Worm (Caenorhabditis elegans): ENCODE results near the gene F55G11.2.

F55G11.2 gene

DNA sequence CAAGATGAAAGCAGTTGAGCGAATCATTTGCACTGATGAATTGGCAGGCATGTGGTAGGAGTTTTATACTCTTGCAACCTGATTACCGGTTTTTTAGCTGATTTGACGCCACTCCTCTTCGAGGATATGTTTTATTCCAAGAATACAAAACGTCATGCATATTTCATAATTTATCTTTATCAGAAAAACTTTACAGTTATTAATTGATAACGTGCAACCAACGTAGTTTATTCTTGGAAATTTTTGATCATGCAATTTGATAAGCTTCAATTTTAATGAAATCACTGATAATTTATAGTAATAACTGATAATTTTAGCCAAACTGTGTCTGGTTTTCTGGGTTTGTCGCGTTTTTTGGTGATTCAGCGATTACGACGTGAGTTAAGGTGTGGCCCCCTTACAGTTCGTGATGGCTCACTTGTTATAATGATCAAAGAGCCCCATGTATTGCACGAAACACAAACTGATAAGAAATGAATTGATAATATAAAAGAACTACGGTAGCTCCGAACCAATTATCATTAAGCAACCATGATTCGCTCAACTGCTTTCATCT is 32.8 kb downstream of the F55G11.2 start, which contains the start of the genes cld-1 and dod-21 (continued):
- TF ChIP-seq C34B4.2 (tag; optimal IDR thresholded peaks at IDR 0.05) (no peak), C04F5.9 (tag; optimal IDR thresholded peaks at IDR 0.05) (no peak), ama-1 (optimal IDR thresholded peaks at IDR 0.05) (no peak), nhr-84 (tag; optimal IDR thresholded peaks at IDR 0.05) (no peak), vab-15 (tag; optimal IDR thresholded peaks at IDR 0.05) (no peak)

ce11 chrIV:12926639-12927038 is 42.5 kb downstream of the F55G11.2 start, which contains the start of gene srlf-5:
TSS of gene srlf-5 (minus strand) at chrIV:12926739.
- TF ChIP-seq lir-3 (tag; optimal IDR thresholded peaks at IDR 0.05; ENCODE audit: poor library complexity): no peak
- TF ChIP-seq tlp-1 (tag; optimal IDR thresholded peaks at IDR 0.05): no peak
- no peak for TF ChIP-seq pag-3 (tag; optimal IDR thresholded peaks at IDR 0.05; ENCODE audit: borderline replicate concordance, insufficient read depth)
- TF ChIP-seq zip-4 (GFP tag; optimal IDR thresholded peaks at IDR 0.05): no peak
- TF ChIP-seq blmp-1 (tag; optimal IDR thresholded peaks at IDR 0.05): no peak

- TF ChIP-seq egl-13 (tag; optimal IDR thresholded peaks at IDR 0.05) (no peak), hpl-2 (GFP tag; optimal IDR thresholded peaks at IDR 0.05) (no peak)
These were observed 44.8 kb downstream of the F55G11.2 start, which contains the start of gene srlf-4 for ce11 chrIV:12924332-12924731. TSS of gene srlf-4 (minus strand) at chrIV:12924432.

ce11 chrIV:12921027-12921426 is 48.1 kb downstream of the F55G11.2 start, which contains the start of gene C32H11.4:
TSS of gene C32H11.4 (plus strand) at chrIV:12921264.
- no peak for TF ChIP-seq efl-1 (optimal IDR thresholded peaks at IDR 0.05)
- TF ChIP-seq efl-1 (GFP tag; optimal IDR thresholded peaks at IDR 0.05 in 1 of 2): no peak
- TF ChIP-seq elt-2 (tag; optimal IDR thresholded peaks at IDR 0.05): peak; percentile 89

- no peak for TF ChIP-seq nhr-71 (tag; optimal IDR thresholded peaks at IDR 0.05)
- no peak for TF ChIP-seq elt-3 (tag; optimal IDR thresholded peaks at IDR 0.05)
- TF ChIP-seq nhr-84 (tag; optimal IDR thresholded peaks at IDR 0.05): no peak
- TF ChIP-seq nhr-47 (tag; optimal IDR thresholded peaks at IDR 0.05): no peak
- TF ChIP-seq sup-37 (GFP tag; optimal IDR thresholded peaks at IDR 0.05): no peak
- no peak for TF ChIP-seq unc-86 (tag; optimal IDR thresholded peaks at IDR 0.05)
- TF ChIP-seq ces-1 (GFP tag; optimal IDR thresholded peaks at IDR 0.05): no peak
- TF ChIP-seq lin-35 (GFP tag; optimal IDR thresholded peaks at IDR 0.05): no peak
- TF ChIP-seq skn-1 (tag; optimal IDR thresholded peaks at IDR 0.05): no peak
- no peak for TF ChIP-seq mdl-1 (tag; optimal IDR thresholded peaks at IDR 0.05)
- TF ChIP-seq unc-62 (GFP tag; optimal IDR thresholded peaks at IDR 0.05): no peak
- TF ChIP-seq efl-3 (GFP tag; optimal IDR thresholded peaks at IDR 0.05): no peak
- no peak for TF ChIP-seq unc-98 (GFP tag; IDR thresholded peaks at IDR 0.05)
- no peak for TF ChIP-seq sox-4 (tag; optimal IDR thresholded peaks at IDR 0.05)
- no peak for TF ChIP-seq ztf-4 (tag; optimal IDR thresholded peaks at IDR 0.05)
These were observed 48.5 kb downstream of the F55G11.2 start for ce11 chrIV:12920553-12920952.

DNA sequence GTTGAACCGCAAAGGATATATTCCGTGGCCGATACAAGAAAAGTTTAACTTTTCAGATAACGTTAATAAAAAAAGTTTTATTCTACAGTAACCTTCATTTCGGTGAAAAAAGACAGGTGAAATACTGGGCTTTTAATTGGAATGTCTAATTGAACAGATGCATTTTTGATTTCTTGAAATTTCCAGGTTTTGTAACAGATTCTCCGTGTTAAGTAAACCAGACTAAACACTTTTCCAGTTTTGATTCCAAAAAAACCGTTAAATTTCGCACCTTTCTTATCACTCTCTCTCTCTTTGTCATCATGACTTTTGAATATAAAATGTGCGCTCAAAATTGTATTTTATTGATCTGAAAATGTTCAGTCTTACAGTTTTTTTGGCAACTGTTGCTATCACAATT is 50.8 kb downstream of the F55G11.2 start, which contains the start of gene C32H11.3:
C32H11.3 (plus strand) TSS at position 301 of the 400 bp plus-strand sequence.
- TF ChIP-seq ceh-63 (GFP tag; optimal IDR thresholded peaks at IDR 0.05): no peak
- peak; percentile 46 for TF ChIP-seq hlh-4 (tag; optimal IDR thresholded peaks at IDR 0.05)

Measured in whole organism, L1 larva.